Fruit fly (Drosophila melanogaster): Measurements from ENCODE around the gene Lasp.

DNA sequence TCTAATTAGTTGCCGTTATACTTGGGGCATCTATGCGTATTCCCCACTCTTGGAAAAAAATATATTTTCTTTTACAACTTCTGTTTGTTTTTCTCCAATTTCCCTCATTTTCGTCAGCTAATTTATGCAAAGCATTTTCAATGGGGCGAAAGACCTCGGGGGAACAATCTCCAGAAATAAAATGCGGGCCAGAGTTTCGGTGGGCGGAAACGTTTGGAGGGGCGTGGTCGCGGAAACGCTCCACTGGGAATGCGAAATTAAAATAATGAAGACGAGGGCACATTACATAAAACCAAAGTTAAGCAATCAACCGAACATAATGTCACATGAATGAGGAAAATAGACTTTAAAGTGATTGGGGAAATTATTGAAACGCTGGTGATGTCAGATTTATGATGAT is 70.4 kb downstream of the Lasp start:
- TF ChIP-seq CG8478 (optimal IDR thresholded peaks at IDR 0.05) (no peak), CTCF (optimal IDR thresholded peaks at IDR 0.05) (no peak)

Data from S2 (cell line).